Fruit fly (Drosophila melanogaster) whole organism, embryonic: ENCODE data around the gene CG33181.
A peak's percentile ranks its signal among the peaks of the same experiment; 100 is the strongest.

Experiments used
- C15 ChIP-seq: fragments of 200-800 bp; sonication (Bioruptor generic); IDR thresholded peaks from 3 replicates; pipeline ENCODE4 v1.3.6; 2022; ENCODE audit warnings: missing biosample characterization, missing genetic modification characterization
- CG10267 ChIP-seq: fragments of 200-800 bp; sonication (Bioruptor generic); optimal IDR thresholded peaks from 2 replicates; lab custom pipeline; 2018; ENCODE audit warnings: missing biosample characterization, mild to moderate bottlenecking, missing genetic modification characterization, moderate library complexity
- CG11247 ChIP-seq: fragments of 200-800 bp; sonication (Bioruptor generic); IDR thresholded peaks from 2 replicates; pipeline ENCODE4 v1.3.6; 2022; ENCODE audit warnings: missing biosample characterization, missing genetic modification characterization
- CG11456 ChIP-seq: fragments of 200-800 bp; sonication (Bioruptor generic); IDR thresholded peaks from 3 replicates; pipeline ENCODE4 v1.3.6; 2022; ENCODE audit warnings: missing biosample characterization, missing genetic modification characterization
- CG12942 ChIP-seq: fragments of 200-800 bp; sonication (Bioruptor generic); optimal IDR thresholded peaks from 3 replicates; lab custom pipeline; 2016; ENCODE audit warnings: missing biosample characterization, missing genetic modification characterization
- CG14050 ChIP-seq: fragments of 200-800 bp; sonication (Bioruptor generic); IDR thresholded peaks from 3 replicates; pipeline ENCODE4 v1.3.6; 2022; ENCODE audit warnings: missing biosample characterization, missing genetic modification characterization
- CG15696 ChIP-seq: fragments of 200-800 bp; sonication (Bioruptor generic); optimal IDR thresholded peaks from 2 replicates; lab custom pipeline; 2019; ENCODE audit warnings: missing biosample characterization, mild to moderate bottlenecking, missing genetic modification characterization, moderate library complexity
- CG17912 ChIP-seq: fragments of 200-800 bp; sonication (Bioruptor generic); optimal IDR thresholded peaks from 2 replicates; lab custom pipeline; 2018; ENCODE audit warnings: missing biosample characterization, mild to moderate bottlenecking, missing genetic modification characterization
- CG1832 ChIP-seq: fragments of 200-800 bp; sonication (Bioruptor generic); optimal IDR thresholded peaks from 2 replicates; lab custom pipeline; 2017; ENCODE audit warnings: missing biosample characterization, mild to moderate bottlenecking, missing genetic modification characterization, inconsistent platforms
- CG18764 ChIP-seq: fragments of 200-800 bp; sonication (Bioruptor generic); optimal IDR thresholded peaks from 3 replicates; lab custom pipeline; 2016; ENCODE audit warnings: missing biosample characterization, missing genetic modification characterization
- CG2129 ChIP-seq: fragments of 200-800 bp; sonication (Bioruptor generic); IDR thresholded peaks from 2 replicates; pipeline ENCODE4 v1.3.6; 2022; ENCODE audit warnings: missing biosample characterization, missing genetic modification characterization; ENCODE audit not compliant: partially characterized antibody
- CG2199 ChIP-seq: fragments of 200-800 bp; sonication (Bioruptor generic); IDR thresholded peaks from 3 replicates; pipeline ENCODE4 v1.3.6; 2022; ENCODE audit warnings: missing biosample characterization, missing genetic modification characterization
- CG2712 ChIP-seq: fragments of 200-800 bp; optimal IDR thresholded peaks from 3 replicates; lab custom pipeline; 2019; ENCODE audit warnings: missing biosample characterization, mild to moderate bottlenecking, missing genetic modification characterization, moderate library complexity
- CG2875 ChIP-seq: fragments of 200-800 bp; sonication (Bioruptor generic); optimal IDR thresholded peaks from 2 replicates; lab custom pipeline; 2017; ENCODE audit warnings: missing biosample characterization, mild to moderate bottlenecking, missing genetic modification characterization, missing genetic modification reagents
- CG31365 ChIP-seq: fragments of 200-800 bp; sonication (Bioruptor generic); optimal IDR thresholded peaks from 2 replicates; lab custom pipeline; 2018; ENCODE audit warnings: missing biosample characterization, mild to moderate bottlenecking, missing genetic modification characterization
- CG31388 ChIP-seq: fragments of 200-800 bp; sonication (Bioruptor generic); optimal IDR thresholded peaks from 2 replicates; lab custom pipeline; 2016; ENCODE audit warnings: missing biosample characterization, missing genetic modification characterization
- CG31441 ChIP-seq: fragments of 200-800 bp; sonication (Bioruptor generic); IDR thresholded peaks from 2 replicates; pipeline ENCODE4 v1.3.6; 2022; ENCODE audit warnings: missing biosample characterization, missing genetic modification characterization
- CG32767 ChIP-seq: fragments of 200-800 bp; sonication (Bioruptor generic); IDR thresholded peaks from 2 replicates; pipeline ENCODE4 v1.3.6; 2022; ENCODE audit warnings: missing biosample characterization, missing genetic modification characterization
- CG32772 ChIP-seq: fragments of 200-800 bp; sonication (Bioruptor generic); IDR thresholded peaks from 2 replicates; pipeline ENCODE4 v1.3.6; 2022; ENCODE audit warnings: missing biosample characterization, missing genetic modification characterization
- CG33213 ChIP-seq: fragments of 200-800 bp; sonication (Bioruptor generic); optimal IDR thresholded peaks from 3 replicates; lab custom pipeline; 2016; ENCODE audit warnings: missing biosample characterization, missing genetic modification characterization
- CG3407 ChIP-seq: fragments of 200-800 bp; sonication (Bioruptor generic); optimal IDR thresholded peaks from 2 replicates; lab custom pipeline; 2018; ENCODE audit warnings: missing biosample characterization, mild to moderate bottlenecking, missing genetic modification characterization
- CG43689 ChIP-seq: fragments of 200-800 bp; sonication (Bioruptor generic); IDR thresholded peaks from 2 replicates; pipeline ENCODE4 v1.3.6; 2022; ENCODE audit warnings: missing biosample characterization, missing genetic modification characterization
- CG4404 ChIP-seq: fragments of 200-800 bp; sonication (Bioruptor generic); IDR thresholded peaks from 2 replicates; pipeline ENCODE4 v1.3.6; 2022; ENCODE audit warnings: missing biosample characterization, missing genetic modification characterization
- CG4820 ChIP-seq: fragments of 200-800 bp; sonication (Bioruptor generic); optimal IDR thresholded peaks from 3 replicates; lab custom pipeline; 2016; ENCODE audit warnings: missing biosample characterization, missing genetic modification characterization
- CG6813 ChIP-seq: fragments of 200-800 bp; sonication (Bioruptor generic); optimal IDR thresholded peaks from 2 replicates; lab custom pipeline; 2017; ENCODE audit warnings: missing biosample characterization, missing genetic modification characterization, mild to moderate bottlenecking, moderate library complexity, missing genetic modification reagents
- CG7357 ChIP-seq: fragments of 200-800 bp; sonication (Bioruptor generic); IDR thresholded peaks from 3 replicates; pipeline ENCODE4 v1.3.6; 2022; ENCODE audit warnings: missing biosample characterization, missing genetic modification characterization
- CG8089 ChIP-seq: fragments of 200-800 bp; sonication (Bioruptor generic); optimal IDR thresholded peaks from 3 replicates; lab custom pipeline; 2016; ENCODE audit warnings: missing biosample characterization, missing genetic modification characterization
- CG8924 ChIP-seq: fragments of 200-800 bp; optimal IDR thresholded peaks from 3 replicates; lab custom pipeline; 2019; ENCODE audit warnings: missing biosample characterization, mild to moderate bottlenecking, missing genetic modification characterization, moderate library complexity
- CG9797 ChIP-seq: fragments of 200-800 bp; sonication (Bioruptor generic); optimal IDR thresholded peaks from 3 replicates; lab custom pipeline; 2018; ENCODE audit warnings: missing biosample characterization, mild to moderate bottlenecking, missing genetic modification characterization
- Dip3 ChIP-seq: fragments of 200-800 bp; sonication (Bioruptor generic); optimal IDR thresholded peaks from 3 replicates; lab custom pipeline; 2016; ENCODE audit warnings: missing biosample characterization, missing genetic modification characterization
- Doc3 ChIP-seq: fragments of 200-800 bp; sonication (Bioruptor generic); IDR thresholded peaks from 3 replicates; pipeline ENCODE4 v1.3.6; 2022; ENCODE audit warnings: missing biosample characterization, missing genetic modification characterization; ENCODE audit not compliant: partially characterized antibody
- Elba2 ChIP-seq: fragments of 200-800 bp; sonication (Bioruptor generic); optimal IDR thresholded peaks from 3 replicates; lab custom pipeline; 2016; ENCODE audit warnings: missing biosample characterization, missing genetic modification characterization
- Fer3 ChIP-seq: fragments of 200-800 bp; sonication (Bioruptor generic); optimal IDR thresholded peaks from 2 replicates; lab custom pipeline; 2018; ENCODE audit warnings: missing biosample characterization, mild to moderate bottlenecking, missing genetic modification characterization, moderate library complexity
- Hr78 ChIP-seq, 2 experiments: fragments of 200-800 bp in 1 of 2; fragments of >200 bp in 1 of 2; sonication (Bioruptor generic) in 1 of 2; optimal IDR thresholded peaks; 2 replicates each; lab custom pipeline; 2017 to 2019; ENCODE audit warnings: missing biosample characterization in 2 of 2, missing genetic modification characterization in 2 of 2, mild to moderate bottlenecking in 1 of 2, moderate library complexity in 1 of 2
- Mad ChIP-seq: fragments of 200-800 bp; sonication (Bioruptor generic); optimal IDR thresholded peaks from 2 replicates; lab custom pipeline; 2016; ENCODE audit warnings: missing biosample characterization, missing genetic modification characterization
- NC2α ChIP-seq: fragments of 200-800 bp; sonication (Bioruptor generic); optimal IDR thresholded peaks from 2 replicates; lab custom pipeline; 2016; ENCODE audit warnings: missing biosample characterization, missing genetic modification characterization
- Neu2 ChIP-seq: fragments of 200-800 bp; sonication (Bioruptor generic); optimal IDR thresholded peaks from 3 replicates; lab custom pipeline; 2016; ENCODE audit warnings: missing biosample characterization, missing genetic modification characterization, borderline replicate concordance
- Pdp1 ChIP-seq, 2 experiments: fragments of 200-800 bp; sonication (Bioruptor generic); optimal IDR thresholded peaks; 3 replicates each; lab custom pipeline; 2016; ENCODE audit warnings: missing biosample characterization in 2 of 2, missing genetic modification characterization in 2 of 2, mild to moderate bottlenecking in 1 of 2, moderate library complexity in 1 of 2
- aop ChIP-seq: fragments of 200-800 bp; sonication (Bioruptor generic); IDR thresholded peaks from 2 replicates; pipeline ENCODE4 v1.3.6; 2022; ENCODE audit warnings: missing biosample characterization, missing genetic modification characterization
- dmrt11E ChIP-seq: fragments of 200-800 bp; sonication (Bioruptor generic); optimal IDR thresholded peaks from 3 replicates; lab custom pipeline; 2018; ENCODE audit warnings: missing biosample characterization, mild to moderate bottlenecking, missing genetic modification characterization, moderate library complexity
- dysf ChIP-seq: fragments of 200-800 bp; sonication (Bioruptor generic); IDR thresholded peaks from 3 replicates; pipeline ENCODE4 v1.3.6; 2022; ENCODE audit warnings: missing biosample characterization, missing genetic modification characterization
- ham ChIP-seq: fragments of 200-800 bp; sonication (Bioruptor generic); IDR thresholded peaks from 2 replicates; pipeline ENCODE4 v1.3.6; 2022; ENCODE audit warnings: missing biosample characterization, missing genetic modification characterization
- kay ChIP-seq: fragments of 200-800 bp; sonication (Bioruptor generic); optimal IDR thresholded peaks from 2 replicates; lab custom pipeline; 2016; ENCODE audit warnings: missing biosample characterization, missing genetic modification characterization
- lilli ChIP-seq: fragments of 200-800 bp; sonication (Bioruptor generic); optimal IDR thresholded peaks from 3 replicates; lab custom pipeline; 2016; ENCODE audit warnings: missing biosample characterization, missing genetic modification characterization
- otp ChIP-seq: fragments of 200-800 bp; sonication (Bioruptor generic); IDR thresholded peaks from 3 replicates; pipeline ENCODE4, ENCODE4 v1.3.6; 2022; ENCODE audit warnings: missing biosample characterization, missing genetic modification characterization
- pan ChIP-seq, 4 experiments: fragments of >200 bp in 3 of 4; fragments of 200-800 bp in 1 of 4; sonication (Bioruptor generic) in 1 of 4; optimal IDR thresholded peaks in 3 of 4; IDR thresholded peaks in 1 of 4; 2 replicates each; pipeline versions ENCODE4 v1.3.6 to Lab custom; 2017 to 2022; ENCODE audit warnings: missing biosample characterization in 2 of 4, missing genetic modification characterization in 2 of 4, mixed read lengths in 1 of 4
- pum ChIP-seq: fragments of 200-800 bp; sonication (Bioruptor generic); optimal IDR thresholded peaks from 2 replicates; lab custom pipeline; 2016; ENCODE audit warnings: missing biosample characterization, missing genetic modification characterization
- stc ChIP-seq: fragments of 200-800 bp; sonication (Bioruptor generic); IDR thresholded peaks from 2 replicates; pipeline ENCODE4 v1.3.6; 2022; ENCODE audit warnings: missing biosample characterization, missing genetic modification characterization
- tll ChIP-seq, 2 experiments: fragments of 200-800 bp in 1 of 2; fragments of >200 bp in 1 of 2; sonication (Bioruptor generic) in 1 of 2; optimal IDR thresholded peaks; 2 replicates each; lab custom pipeline; 2017 to 2019; ENCODE audit warnings: missing biosample characterization in 2 of 2, missing genetic modification characterization in 2 of 2, mild to moderate bottlenecking in 1 of 2, moderate library complexity in 1 of 2
- unc-4 ChIP-seq: fragments of 200-800 bp; sonication (Bioruptor generic); IDR thresholded peaks from 2 replicates; pipeline ENCODE4 v1.3.6; 2022; ENCODE audit warnings: missing biosample characterization, missing genetic modification characterization; ENCODE audit not compliant: partially characterized antibody
- zen ChIP-seq: fragments of 200-800 bp; sonication (Bioruptor generic); optimal IDR thresholded peaks from 3 replicates; lab custom pipeline; 2018; ENCODE audit warnings: missing biosample characterization, mild to moderate bottlenecking, missing genetic modification characterization, moderate library complexity

CG33181 gene

dm6 chrX:8536649-8537048 is 47.5 kb downstream of the CG33181 start (continued):
- TF ChIP-seq CG2129 (GFP tag; lab: Robert Waterston, UW) (no peak), Doc3 (GFP tag; lab: Robert Waterston, UW) (no peak), CG7357 (no peak), CG17912 (GFP tag; lab: Kevin White, UChicago) (no peak), CG1832 (no peak), CG18764 (GFP tag; lab: Kevin White, UChicago) (no peak), Elba2 (no peak), CG12942 (GFP tag; lab: Kevin White, UChicago) (no peak), CG31441 (GFP tag; lab: Robert Waterston, UW) (no peak), stc (GFP tag; lab: Robert Waterston, UW) (no peak), Dip3 (GFP tag; lab: Kevin White, UChicago) (no peak), zen (tag; lab: Kevin White, UChicago) (no peak), CG31388 (no peak), CG2199 (GFP tag; lab: Robert Waterston, UW) (no peak), kay (GFP tag; lab: Kevin White, UChicago) (peak; percentile 23), otp (GFP tag; lab: Robert Waterston, UW) (no peak), Neu2 (no peak), CG9797 (GFP tag; lab: Kevin White, UChicago) (no peak), Pdp1 (GFP tag; optimal IDR thresholded peaks at IDR 0.05; lab: Kevin White, UChicago) (peak; percentile 25 to 46), CG2875 (GFP tag; lab: Kevin White, UChicago) (no peak), pum (GFP tag; lab: Kevin White, UChicago) (peak; percentile 5), NC2α (no peak), CG8089 (GFP tag; lab: Kevin White, UChicago) (no peak), dmrt11E (no peak), tll (GFP tag; optimal IDR thresholded peaks at IDR 0.05; lab: Kevin White, UChicago) (no peak), aop (no peak), CG14050 (GFP tag; lab: Robert Waterston, UW) (no peak), ham (GFP tag; lab: Robert Waterston, UW) (no peak), CG6813 (GFP tag; lab: Kevin White, UChicago) (no peak), CG3407 (GFP tag; lab: Kevin White, UChicago) (no peak), CG32767 (GFP tag; lab: Robert Waterston, UW) (no peak), CG2712 (tag; lab: Kevin White, UChicago) (peak; percentile 10), CG10267 (tag; lab: Kevin White, UChicago) (no peak), CG4820 (no peak), CG11247 (GFP tag; lab: Robert Waterston, UW) (no peak), CG43689 (no peak), CG32772 (GFP tag; lab: Robert Waterston, UW) (no peak), Fer3 (tag; lab: Kevin White, UChicago) (peak; percentile 26), C15 (no peak), unc-4 (GFP tag; lab: Robert Waterston, UW) (no peak), CG4404 (GFP tag; lab: Robert Waterston, UW) (no peak), dysf (GFP tag; lab: Robert Waterston, UW) (0 out of 3 replicates have a peak, but pooled peaks have one; percentile 49), CG33213 (GFP tag; lab: Kevin White, UChicago) (no peak), pan (optimal IDR thresholded peaks at IDR 0.05; lab: Kevin White, UChicago) (no peak), pan (GFP tag; optimal IDR thresholded peaks at IDR 0.05 in 1 of 2, IDR thresholded peaks at IDR 0.05 in 1 of 2) (peak in 1 of 2 experiments; percentile 37), CG15696 (tag; lab: Kevin White, UChicago) (no peak), CG8924 (tag; lab: Kevin White, UChicago) (peak; percentile 0), lilli (GFP tag; lab: Kevin White, UChicago) (peak; percentile 58), CG11456 (no peak), Mad (GFP tag; lab: Kevin White, UChicago) (no peak), CG31365 (tag; lab: Kevin White, UChicago) (no peak), Hr78 (GFP tag; optimal IDR thresholded peaks at IDR 0.05; lab: Kevin White, UChicago) (peak in 1 of 2 experiments; percentile 29)
